Fruit fly (Drosophila melanogaster) whole organism, embryonic: Measurements from ENCODE around the gene CG18598.
A peak's percentile ranks its signal among the peaks of the same experiment; 100 is the strongest.

ENCODE experiments used
- Adf1 ChIP-seq: fragments of 200-800 bp; sonication (Bioruptor generic); IDR thresholded peaks from 2 replicates; pipeline ENCODE4 v1.3.6; 2022; ENCODE audit warnings: missing biosample characterization, missing genetic modification characterization
- CG10267 ChIP-seq: fragments of 200-800 bp; sonication (Bioruptor generic); optimal IDR thresholded peaks from 2 replicates; lab custom pipeline; 2018; ENCODE audit warnings: missing biosample characterization, mild to moderate bottlenecking, missing genetic modification characterization, moderate library complexity
- CG11456 ChIP-seq: fragments of 200-800 bp; sonication (Bioruptor generic); IDR thresholded peaks from 3 replicates; pipeline ENCODE4 v1.3.6; 2022; ENCODE audit warnings: missing biosample characterization, missing genetic modification characterization
- CG11696 ChIP-seq: fragments of 200-800 bp; sonication (Bioruptor generic); IDR thresholded peaks from 2 replicates; pipeline ENCODE4 v1.3.6; 2022; ENCODE audit warnings: missing biosample characterization, missing genetic modification characterization
- CG12104 ChIP-seq: fragments of 200-800 bp; sonication (Bioruptor generic); optimal IDR thresholded peaks from 3 replicates; lab custom pipeline; 2016; ENCODE audit warnings: missing biosample characterization, missing genetic modification characterization
- CG12236 ChIP-seq: fragments of 200-800 bp; sonication (Bioruptor generic); optimal IDR thresholded peaks from 2 replicates; lab custom pipeline; 2016; ENCODE audit warnings: missing biosample characterization, missing genetic modification characterization
- CG12659 ChIP-seq: fragments of 200-800 bp; sonication (Bioruptor generic); optimal IDR thresholded peaks from 3 replicates; lab custom pipeline; 2017; ENCODE audit warnings: mild to moderate bottlenecking, missing biosample characterization, missing genetic modification reagents, missing genetic modification characterization
- CG16779 ChIP-seq: fragments of 200-800 bp; sonication (Bioruptor generic); IDR thresholded peaks from 2 replicates; pipeline ENCODE4 v1.3.6; 2022; ENCODE audit warnings: missing biosample characterization, missing genetic modification characterization
- CG17385 ChIP-seq: fragments of 200-800 bp; sonication (Bioruptor generic); optimal IDR thresholded peaks from 3 replicates; lab custom pipeline; 2018; ENCODE audit warnings: missing biosample characterization, mild to moderate bottlenecking, missing genetic modification characterization
- CG17612 ChIP-seq: fragments of 200-800 bp; sonication (Bioruptor generic); IDR thresholded peaks from 2 replicates; pipeline ENCODE4 v1.3.6; 2022; ENCODE audit warnings: missing biosample characterization, missing genetic modification characterization
- CG1832 ChIP-seq: fragments of 200-800 bp; sonication (Bioruptor generic); optimal IDR thresholded peaks from 2 replicates; lab custom pipeline; 2017; ENCODE audit warnings: missing biosample characterization, mild to moderate bottlenecking, missing genetic modification characterization, inconsistent platforms
- CG2120 ChIP-seq: fragments of 200-800 bp; sonication (Bioruptor generic); optimal IDR thresholded peaks from 3 replicates; lab custom pipeline; 2016; ENCODE audit warnings: missing biosample characterization, missing genetic modification characterization
- CG3065 ChIP-seq: fragments of 200-800 bp; sonication (Bioruptor generic); optimal IDR thresholded peaks from 2 replicates; lab custom pipeline; 2016; ENCODE audit warnings: missing biosample characterization, missing genetic modification characterization
- CG43689 ChIP-seq: fragments of 200-800 bp; sonication (Bioruptor generic); IDR thresholded peaks from 2 replicates; pipeline ENCODE4 v1.3.6; 2022; ENCODE audit warnings: missing biosample characterization, missing genetic modification characterization
- CG4730 ChIP-seq: fragments of 200-800 bp; sonication (Bioruptor generic); IDR thresholded peaks from 2 replicates; pipeline ENCODE4 v1.3.6; 2022; ENCODE audit warnings: missing biosample characterization, missing genetic modification characterization
- CG6254 ChIP-seq: fragments of 200-800 bp; sonication (Bioruptor generic); optimal IDR thresholded peaks from 3 replicates; lab custom pipeline; 2017; ENCODE audit warnings: mild to moderate bottlenecking, missing biosample characterization, missing genetic modification reagents, missing genetic modification characterization
- CG6683 ChIP-seq: fragments of 200-800 bp; sonication (Bioruptor generic); optimal IDR thresholded peaks from 2 replicates; lab custom pipeline; 2017; ENCODE audit warnings: missing biosample characterization, mild to moderate bottlenecking, missing genetic modification characterization, missing genetic modification reagents
- CG7839 ChIP-seq: fragments of 200-800 bp; sonication (Bioruptor generic); optimal IDR thresholded peaks from 3 replicates; lab custom pipeline; 2018; ENCODE audit warnings: missing biosample characterization, mild to moderate bottlenecking, missing genetic modification characterization, moderate library complexity
- CG7928 ChIP-seq: fragments of 200-800 bp; sonication (Bioruptor generic); optimal IDR thresholded peaks from 2 replicates; lab custom pipeline; 2017; ENCODE audit warnings: missing biosample characterization, mild to moderate bottlenecking, missing genetic modification characterization
- CG7963 ChIP-seq: fragments of 200-800 bp; sonication (Bioruptor generic); IDR thresholded peaks from 3 replicates; pipeline ENCODE4 v1.3.6; 2022; ENCODE audit warnings: missing biosample characterization, missing genetic modification characterization; ENCODE audit not compliant: partially characterized antibody
- CG9215 ChIP-seq: fragments of 200-800 bp; sonication (Bioruptor generic); IDR thresholded peaks from 2 replicates; pipeline ENCODE4 v1.3.6; 2022; ENCODE audit warnings: missing biosample characterization, missing genetic modification characterization
- CG9727 ChIP-seq: fragments of 200-800 bp; sonication (Bioruptor generic); optimal IDR thresholded peaks from 3 replicates; lab custom pipeline; 2017; ENCODE audit warnings: missing biosample characterization, mild to moderate bottlenecking, missing genetic modification characterization
- Gug ChIP-seq: fragments of 200-800 bp; sonication (Bioruptor generic); IDR thresholded peaks from 4 replicates; pipeline ENCODE4 v1.3.6; 2022; ENCODE audit warnings: missing biosample characterization, missing genetic modification characterization
- HLHmδ ChIP-seq: fragments of 200-800 bp; sonication (Bioruptor generic); optimal IDR thresholded peaks from 2 replicates; lab custom pipeline; 2018; ENCODE audit warnings: missing biosample characterization, mild to moderate bottlenecking, missing genetic modification characterization, moderate library complexity
- Hey ChIP-seq: fragments of 200-800 bp; sonication (Bioruptor generic); optimal IDR thresholded peaks from 3 replicates; lab custom pipeline; 2018; ENCODE audit warnings: missing biosample characterization, mild to moderate bottlenecking, missing genetic modification characterization
- Hr51 ChIP-seq, 2 experiments: fragments of 200-800 bp; sonication (Bioruptor generic); optimal IDR thresholded peaks; 2 replicates in 1 of 2; 3 replicates in 1 of 2; lab custom pipeline; 2016 to 2018; ENCODE audit warnings: missing biosample characterization in 2 of 2, missing genetic modification characterization in 2 of 2, mild to moderate bottlenecking in 1 of 2, moderate library complexity in 1 of 2
- MBD-R2 ChIP-seq: fragments of 200-800 bp; sonication (Bioruptor generic); IDR thresholded peaks from 2 replicates; pipeline ENCODE4 v1.3.6; 2022; ENCODE audit warnings: missing biosample characterization, missing genetic modification characterization
- MTF-1 ChIP-seq: fragments of 200-800 bp; sonication (Bioruptor generic); optimal IDR thresholded peaks from 2 replicates; lab custom pipeline; 2018; ENCODE audit warnings: missing biosample characterization, mild to moderate bottlenecking, missing genetic modification characterization, borderline replicate concordance
- Mad ChIP-seq: fragments of 200-800 bp; sonication (Bioruptor generic); optimal IDR thresholded peaks from 2 replicates; lab custom pipeline; 2016; ENCODE audit warnings: missing biosample characterization, missing genetic modification characterization
- Myb ChIP-seq: fragments of 200-800 bp; sonication (Bioruptor generic); optimal IDR thresholded peaks from 2 replicates; lab custom pipeline; 2016; ENCODE audit warnings: missing biosample characterization, missing genetic modification characterization
- Optix ChIP-seq: fragments of 200-800 bp; sonication (Bioruptor generic); IDR thresholded peaks from 3 replicates; pipeline ENCODE4 v1.3.6; 2022; ENCODE audit warnings: missing biosample characterization, missing genetic modification characterization
- Pdp1 ChIP-seq, 2 experiments: fragments of 200-800 bp; sonication (Bioruptor generic); optimal IDR thresholded peaks; 3 replicates each; lab custom pipeline; 2016; ENCODE audit warnings: missing biosample characterization in 2 of 2, missing genetic modification characterization in 2 of 2, mild to moderate bottlenecking in 1 of 2, moderate library complexity in 1 of 2
- Side ChIP-seq: fragments of 200-800 bp; sonication (Bioruptor generic); optimal IDR thresholded peaks from 2 replicates; lab custom pipeline; 2016; ENCODE audit warnings: missing biosample characterization, missing genetic modification characterization
- Sox100B ChIP-seq: fragments of 200-800 bp; sonication (Bioruptor generic); optimal IDR thresholded peaks from 3 replicates; lab custom pipeline; 2018; ENCODE audit warnings: missing biosample characterization, mild to moderate bottlenecking, missing genetic modification characterization
- Sry-δ ChIP-seq: fragments of 200-800 bp; sonication (Bioruptor generic); optimal IDR thresholded peaks from 2 replicates; lab custom pipeline; 2016; ENCODE audit warnings: missing biosample characterization, missing genetic modification characterization
- Stat92E ChIP-seq, 3 experiments: fragments of >200 bp in 2 of 3; fragments of 200-800 bp in 1 of 3; sonication (Bioruptor generic) in 1 of 3; optimal IDR thresholded peaks; 2 replicates each; lab custom pipeline; 2017 to 2019; ENCODE audit warnings: missing biosample characterization in 3 of 3, missing genetic modification characterization in 3 of 3, mild to moderate bottlenecking in 1 of 3, moderate library complexity in 1 of 3
- Tbp ChIP-seq: fragments of >200 bp; optimal IDR thresholded peaks from 2 replicates; lab custom pipeline; 2018; ENCODE audit warnings: missing biosample characterization, missing genetic modification characterization
- corto ChIP-seq: fragments of 200-800 bp; sonication (Bioruptor generic); optimal IDR thresholded peaks from 2 replicates; lab custom pipeline; 2016; ENCODE audit warnings: missing biosample characterization, mild to moderate bottlenecking, missing genetic modification characterization, moderate library complexity
- dati ChIP-seq: fragments of 200-800 bp; sonication (Bioruptor generic); IDR thresholded peaks from 2 replicates; pipeline ENCODE4 v1.3.6; 2022; ENCODE audit warnings: missing biosample characterization, missing genetic modification characterization
- ems ChIP-seq: fragments of 200-800 bp; sonication (Bioruptor generic); optimal IDR thresholded peaks from 3 replicates; lab custom pipeline; 2016; ENCODE audit warnings: missing biosample characterization, missing genetic modification characterization
- ewg ChIP-seq: fragments of 200-800 bp; sonication (Bioruptor generic); optimal IDR thresholded peaks from 3 replicates; lab custom pipeline; 2017; ENCODE audit warnings: mild to moderate bottlenecking, missing biosample characterization, missing genetic modification reagents, missing genetic modification characterization
- fd102C ChIP-seq: fragments of 200-800 bp; sonication (Bioruptor generic); optimal IDR thresholded peaks from 2 replicates; lab custom pipeline; 2018; ENCODE audit warnings: missing biosample characterization, mild to moderate bottlenecking, missing genetic modification characterization, moderate library complexity
- gcm ChIP-seq: fragments of 200-800 bp; sonication (Bioruptor generic); optimal IDR thresholded peaks from 2 replicates; lab custom pipeline; 2019; ENCODE audit warnings: missing biosample characterization, mild to moderate bottlenecking, missing genetic modification characterization, moderate library complexity
- jing ChIP-seq: fragments of 200-800 bp; sonication (Bioruptor generic); optimal IDR thresholded peaks from 2 replicates; lab custom pipeline; 2018; ENCODE audit warnings: missing biosample characterization, mild to moderate bottlenecking, missing genetic modification characterization
- jumu ChIP-seq: fragments of 200-800 bp; sonication (Bioruptor generic); optimal IDR thresholded peaks from 3 replicates; lab custom pipeline; 2016; ENCODE audit warnings: missing biosample characterization, missing genetic modification characterization
- klu ChIP-seq: fragments of 200-800 bp; sonication (Bioruptor generic); IDR thresholded peaks from 2 replicates; pipeline ENCODE4 v1.3.6; 2022; ENCODE audit warnings: missing biosample characterization, missing genetic modification characterization
- nom ChIP-seq: fragments of 200-800 bp; sonication (Bioruptor generic); optimal IDR thresholded peaks from 2 replicates; lab custom pipeline; 2017; ENCODE audit warnings: missing biosample characterization, missing genetic modification characterization, mild to moderate bottlenecking, moderate library complexity, missing genetic modification reagents
- pita ChIP-seq: fragments of 200-800 bp; sonication (Bioruptor generic); optimal IDR thresholded peaks from 2 replicates; lab custom pipeline; 2017; ENCODE audit warnings: missing biosample characterization, mild to moderate bottlenecking, missing genetic modification characterization
- repo ChIP-seq: fragments of 200-800 bp; sonication (Bioruptor generic); optimal IDR thresholded peaks from 2 replicates; lab custom pipeline; 2016; ENCODE audit warnings: missing biosample characterization, missing genetic modification characterization
- tx ChIP-seq: fragments of 200-800 bp; sonication (Bioruptor generic); optimal IDR thresholded peaks from 2 replicates; lab custom pipeline; 2016; ENCODE audit warnings: missing biosample characterization, missing genetic modification characterization
- wdn ChIP-seq: fragments of 200-800 bp; sonication (Bioruptor generic); IDR thresholded peaks from 2 replicates; pipeline ENCODE4 v1.3.6; 2022; ENCODE audit warnings: missing biosample characterization, missing genetic modification characterization

Gene CG18598

DNA sequence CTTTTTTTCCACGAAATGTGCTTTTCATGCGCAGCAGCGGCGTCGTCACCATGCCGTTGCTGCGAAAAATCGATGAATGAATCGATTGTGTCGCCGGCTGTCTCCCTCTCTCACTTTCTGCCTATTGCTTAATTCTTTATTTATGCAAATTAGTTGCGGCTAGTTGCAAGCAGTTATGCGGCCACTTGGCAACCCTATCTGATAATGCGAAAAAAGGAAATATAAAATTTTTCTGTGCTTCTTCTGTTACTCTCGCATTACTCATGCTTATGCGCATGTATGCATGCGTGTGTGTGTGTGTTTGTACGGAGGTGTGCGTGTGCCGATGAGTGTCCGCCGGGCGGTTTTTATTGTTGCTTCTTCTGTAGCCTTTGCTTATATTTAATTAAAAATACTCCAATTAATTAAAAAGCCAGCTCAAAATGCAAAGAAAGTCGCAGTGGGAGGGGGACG lies 7.2 kb upstream of the CG18598 start:
- TF ChIP-seq CG12104 (GFP tag; lab: Kevin White, UChicago), result no peak
- TF ChIP-seq ewg (GFP tag; lab: Kevin White, UChicago), result peak; percentile 84
- no peak for TF ChIP-seq HLHmδ (GFP tag; lab: Kevin White, UChicago)
- TF ChIP-seq Pdp1 (GFP tag; optimal IDR thresholded peaks at IDR 0.05; lab: Kevin White, UChicago), result peak in 1 of 2 experiments; percentile 15
- TF ChIP-seq CG11456 (GFP tag; lab: Robert Waterston, UW), result peak; percentile 14; the same call in 1 of the 3 replicates
- no peak for TF ChIP-seq nom (GFP tag; lab: Kevin White, UChicago)
- no peak for TF ChIP-seq jing (GFP tag; lab: Kevin White, UChicago)
- TF ChIP-seq CG12659 (GFP tag; lab: Kevin White, UChicago), result peak; percentile 40
- TF ChIP-seq CG43689, result no peak
- no peak for TF ChIP-seq CG12236 (GFP tag; lab: Kevin White, UChicago)
- TF ChIP-seq repo (GFP tag; lab: Kevin White, UChicago), result no peak
- TF ChIP-seq CG6683 (GFP tag; lab: Kevin White, UChicago), result no peak
- TF ChIP-seq klu (GFP tag; lab: Robert Waterston, UW), result no peak
- TF ChIP-seq CG16779 (GFP tag; lab: Robert Waterston, UW), result no peak
- no peak for TF ChIP-seq corto (GFP tag; lab: Kevin White, UChicago)
- TF ChIP-seq Sry-δ (GFP tag; lab: Kevin White, UChicago), result no peak
- no peak for TF ChIP-seq Optix (GFP tag; lab: Robert Waterston, UW)
- TF ChIP-seq Adf1, result no peak
- TF ChIP-seq Stat92E (GFP tag; optimal IDR thresholded peaks at IDR 0.05; lab: Kevin White, UChicago), result no peak
- no peak for TF ChIP-seq CG17612
- peak; percentile 0 for TF ChIP-seq MTF-1 (GFP tag; lab: Kevin White, UChicago)
- no peak for TF ChIP-seq fd102C (GFP tag; lab: Kevin White, UChicago)
- no peak for TF ChIP-seq gcm (GFP tag; lab: Kevin White, UChicago)
- TF ChIP-seq CG1832 (GFP tag; lab: Kevin White, UChicago), result no peak
- TF ChIP-seq Gug, result peak; percentile 21; the same call in 1 of the 4 replicates
- TF ChIP-seq CG2120 (GFP tag; lab: Kevin White, UChicago), result peak; percentile 2
- no peak for TF ChIP-seq CG4730 (GFP tag; lab: Robert Waterston, UW)
- TF ChIP-seq CG9727, result no peak
- TF ChIP-seq dati (GFP tag; lab: Robert Waterston, UW), result no peak
- peak; percentile 24 for TF ChIP-seq CG17385 (GFP tag; lab: Kevin White, UChicago)
- peak; percentile 39 for TF ChIP-seq ems (GFP tag; lab: Kevin White, UChicago)
- peak; percentile 37; the same call in 1 of the 2 replicates for TF ChIP-seq MBD-R2 (GFP tag; lab: Robert Waterston, UW)
- TF ChIP-seq CG11696, result no peak
- no peak for TF ChIP-seq Mad (GFP tag; lab: Kevin White, UChicago)
- TF ChIP-seq CG3065 (GFP tag; lab: Kevin White, UChicago), result no peak
- TF ChIP-seq CG7963 (GFP tag; lab: Robert Waterston, UW), result no peak
- no peak for TF ChIP-seq CG7928 (GFP tag; lab: Kevin White, UChicago)
- no peak for TF ChIP-seq tx (GFP tag; lab: Kevin White, UChicago)
- peak; percentile 2 for TF ChIP-seq CG7839
- peak in 1 of 2 experiments; percentile 12 for TF ChIP-seq Hr51 (GFP tag; optimal IDR thresholded peaks at IDR 0.05; lab: Kevin White, UChicago)
- TF ChIP-seq CG6254 (GFP tag; lab: Kevin White, UChicago), result peak; percentile 30
- no peak for TF ChIP-seq Sox100B
- no peak for TF ChIP-seq CG10267 (tag; lab: Kevin White, UChicago)
- TF ChIP-seq Tbp, result no peak
- 0 out of 2 replicates have a peak, but pooled peaks have one; percentile 10 for TF ChIP-seq wdn (GFP tag; lab: Robert Waterston, UW)
- no peak for TF ChIP-seq CG9215
- no peak for TF ChIP-seq Side (GFP tag; lab: Kevin White, UChicago)
- TF ChIP-seq Hey, result no peak
- TF ChIP-seq Myb (GFP tag; lab: Kevin White, UChicago), result no peak
- no peak for TF ChIP-seq pita
- TF ChIP-seq jumu (GFP tag; lab: Kevin White, UChicago), result peak; percentile 1
